Worm (Caenorhabditis elegans) whole organism, L4 larva: ENCODE measurements around the gene odr-2.

ENCODE experiments used
- lin-13 ChIP-seq: fragments of 150-350 bp; optimal IDR thresholded peaks from 2 replicates; lab custom pipeline; 2014; ENCODE audit warnings: missing biosample characterization, missing genetic modification reagents, missing genetic modification characterization
- lsy-2 ChIP-seq, 2 experiments: fragments of 150-350 bp in 1 of 2; sonication (generic microtip) in 1 of 2; optimal IDR thresholded peaks; 2 replicates each; lab custom pipeline; 2014 to 2017; ENCODE audit warnings: missing biosample characterization in 2 of 2, missing genetic modification characterization in 2 of 2
- pha-4 ChIP-seq, 2 experiments: fragments of 150-350 bp in 1 of 2; fragments of 200-800 bp in 1 of 2; sonication (Bioruptor generic) in 1 of 2; IDR thresholded peaks in 1 of 2; optimal IDR thresholded peaks in 1 of 2; 2 replicates each; pipeline versions ENCODE4 v1.3.6 to Lab custom; 2014 to 2022; ENCODE audit warnings: missing genetic modification characterization in 2 of 2, missing genetic modification reagents in 2 of 2, missing biosample characterization in 1 of 2, missing compliant biosample characterization in 1 of 2
- ztf-11 ChIP-seq: fragments of 150-350 bp; optimal IDR thresholded peaks from 2 replicates; lab custom pipeline; 2014; ENCODE audit warnings: missing biosample characterization, missing genetic modification characterization

- no peak for TF ChIP-seq pha-4 (GFP tag; IDR thresholded peaks at IDR 0.05; lab: Robert Waterston, UW)
- no peak for TF ChIP-seq pha-4 (tag; optimal IDR thresholded peaks at IDR 0.05; lab: Kevin White, UChicago)
- TF ChIP-seq ztf-11 = no peak
- TF ChIP-seq lin-13 (GFP tag; lab: Kevin White, UChicago) = no peak
- TF ChIP-seq lsy-2 (tag; optimal IDR thresholded peaks at IDR 0.05; lab: Kevin White, UChicago) = no peak
Observed at ce11 chrV:7150570-7150969, 47.2 kb downstream of the odr-2 start, which contains the start of gene F10D2.8.
